Worm (Caenorhabditis elegans): Measurements from ENCODE around the gene ttr-47.

Gene ttr-47

ce11 chrV:8934264-8934663, 11.4 kb downstream of the ttr-47 start (continued):
- peak; percentile 52 for TF ChIP-seq blmp-1 (tag; optimal IDR thresholded peaks at IDR 0.05)
- TF ChIP-seq mab-9 (GFP tag; IDR thresholded peaks at IDR 0.05), result no peak
- TF ChIP-seq unc-86 (tag; optimal IDR thresholded peaks at IDR 0.05), result no peak
- no peak for TF ChIP-seq dsc-1 (tag; optimal IDR thresholded peaks at IDR 0.05)
- TF ChIP-seq elt-2 (tag; optimal IDR thresholded peaks at IDR 0.05), result peak; percentile 4
- TF ChIP-seq zag-1 (tag; optimal IDR thresholded peaks at IDR 0.05), result no peak
- TF ChIP-seq hlh-4 (tag; optimal IDR thresholded peaks at IDR 0.05), result no peak
- no peak for TF ChIP-seq aha-1 (tag; optimal IDR thresholded peaks at IDR 0.05)
- TF ChIP-seq nhr-28 (tag; optimal IDR thresholded peaks at IDR 0.05), result no peak
- no peak for TF ChIP-seq elt-3 (tag; optimal IDR thresholded peaks at IDR 0.05)
- no peak for TF ChIP-seq mdl-1 (tag; optimal IDR thresholded peaks at IDR 0.05)
- TF ChIP-seq ztf-4 (tag; optimal IDR thresholded peaks at IDR 0.05), result no peak
- no peak for TF ChIP-seq ets-5 (GFP tag; IDR thresholded peaks at IDR 0.05)

ce11 chrV:8935104-8935503, 12.2 kb downstream of the ttr-47 start:
- no peak for TF ChIP-seq isw-1 (GFP tag; IDR thresholded peaks at IDR 0.05)
- peak; percentile 17 for TF ChIP-seq unc-130 (tag; optimal IDR thresholded peaks at IDR 0.05)
- TF ChIP-seq lin-35 (GFP tag; optimal IDR thresholded peaks at IDR 0.05), result peak; percentile 8 to 46
- peak; percentile 17 for TF ChIP-seq skn-1 (tag; optimal IDR thresholded peaks at IDR 0.05)
- peak; percentile 73 for TF ChIP-seq blmp-1 (tag; optimal IDR thresholded peaks at IDR 0.05)
- no peak for TF ChIP-seq snpc-4 (tag; optimal IDR thresholded peaks at IDR 0.05)
- TF ChIP-seq nhr-20 (tag; optimal IDR thresholded peaks at IDR 0.05), result peak; percentile 61
- TF ChIP-seq ceh-82 (tag; optimal IDR thresholded peaks at IDR 0.05), result no peak
- no peak for TF ChIP-seq ama-1 (optimal IDR thresholded peaks at IDR 0.05)
- TF ChIP-seq egl-27 (tag; optimal IDR thresholded peaks at IDR 0.05), result no peak
- TF ChIP-seq tbx-2 (tag; optimal IDR thresholded peaks at IDR 0.05), result peak; percentile 21
- TF ChIP-seq lin-14 (GFP tag; optimal IDR thresholded peaks at IDR 0.05), result peak; percentile 63
- TF ChIP-seq nhr-90 (tag; optimal IDR thresholded peaks at IDR 0.05; ENCODE audit: poor library complexity), result no peak
- TF ChIP-seq elt-3 (tag; optimal IDR thresholded peaks at IDR 0.05), result peak in 1 of 6 experiments; percentile 38
- peak; percentile 66 for TF ChIP-seq snu-23 (GFP tag; optimal IDR thresholded peaks at IDR 0.05)
- TF ChIP-seq swsn-7 (tag; optimal IDR thresholded peaks at IDR 0.05), result peak; percentile 22
- TF ChIP-seq nhr-85 (tag), result peak; percentile 92
- TF ChIP-seq unc-62 (GFP tag; optimal IDR thresholded peaks at IDR 0.05), result no peak
- TF ChIP-seq ces-1 (GFP tag; optimal IDR thresholded peaks at IDR 0.05), result no peak
- TF ChIP-seq nhr-77 (tag; optimal IDR thresholded peaks at IDR 0.05), result no peak
- no peak for TF ChIP-seq nhr-47 (tag; optimal IDR thresholded peaks at IDR 0.05)
- TF ChIP-seq mep-1 (tag; optimal IDR thresholded peaks at IDR 0.05), result peak; percentile 34
- no peak for TF ChIP-seq mdl-1 (tag; optimal IDR thresholded peaks at IDR 0.05)
- TF ChIP-seq nhr-71 (tag; optimal IDR thresholded peaks at IDR 0.05), result peak; percentile 57
- TF ChIP-seq C34B4.2 (tag; optimal IDR thresholded peaks at IDR 0.05), result no peak
- no peak for TF ChIP-seq ets-5 (GFP tag; IDR thresholded peaks at IDR 0.05)

ce11 chrV:8936184-8936589, 13.3 kb downstream of the ttr-47 start, which contains the start of gene unc-23:
TSS of gene unc-23 (plus strand) at chrV:8936359.
- no peak for TF ChIP-seq efl-3 (GFP tag; optimal IDR thresholded peaks at IDR 0.05)
- TF ChIP-seq sptf-1 (tag; optimal IDR thresholded peaks at IDR 0.05), result no peak
- TF ChIP-seq lsy-2 (tag; optimal IDR thresholded peaks at IDR 0.05), result peak; percentile 58 to 79
- peak; percentile 9; the same call in 1 of the 2 replicates for TF ChIP-seq isw-1 (GFP tag; IDR thresholded peaks at IDR 0.05)
- TF ChIP-seq lin-14 (GFP tag; optimal IDR thresholded peaks at IDR 0.05), result peak; percentile 94
- TF ChIP-seq mdl-1 (tag; optimal IDR thresholded peaks at IDR 0.05), result peak in 1 of 2 experiments; percentile 83
- TF ChIP-seq mep-1 (tag; optimal IDR thresholded peaks at IDR 0.05), result peak; percentile 90
- TF ChIP-seq ztf-11 (tag; optimal IDR thresholded peaks at IDR 0.05), result no peak
- peak; percentile 71 for TF ChIP-seq grh-1 (GFP tag; IDR thresholded peaks at IDR 0.05)
- peak; percentile 66 to 77 (median 77) for TF ChIP-seq ceh-82 (tag; optimal IDR thresholded peaks at IDR 0.05)
- TF ChIP-seq mab-9 (GFP tag; IDR thresholded peaks at IDR 0.05), result peak; percentile 59; the same call in 1 of the 2 replicates
- no peak for TF ChIP-seq ama-1 (optimal IDR thresholded peaks at IDR 0.05)
- peak; percentile 54 for TF ChIP-seq jun-1 (tag; optimal IDR thresholded peaks at IDR 0.05)
- TF ChIP-seq fkh-10 (GFP tag; optimal IDR thresholded peaks at IDR 0.05), result no peak
- peak; percentile 74 for TF ChIP-seq ztf-4 (tag; optimal IDR thresholded peaks at IDR 0.05)
- no peak for TF ChIP-seq ets-5 (GFP tag; IDR thresholded peaks at IDR 0.05)
- no peak for TF ChIP-seq ceh-63 (GFP tag; optimal IDR thresholded peaks at IDR 0.05)
- no peak for TF ChIP-seq nhr-12 (tag; optimal IDR thresholded peaks at IDR 0.05)
- peak; percentile 76 for TF ChIP-seq lin-13 (GFP tag; optimal IDR thresholded peaks at IDR 0.05)
- no peak for TF ChIP-seq nhr-28 (tag; optimal IDR thresholded peaks at IDR 0.05)
- TF ChIP-seq unc-98 (GFP tag; IDR thresholded peaks at IDR 0.05), result no peak
- TF ChIP-seq F16B12.6 (tag; optimal IDR thresholded peaks at IDR 0.05), result no peak
- TF ChIP-seq tbx-2 (tag; optimal IDR thresholded peaks at IDR 0.05), result peak; percentile 84
- peak in 1 of 2 experiments; percentile 8 for TF ChIP-seq egl-27 (tag; optimal IDR thresholded peaks at IDR 0.05)
- TF ChIP-seq ceh-8 (GFP tag; optimal IDR thresholded peaks at IDR 0.05), result no peak
- peak; percentile 41 for TF ChIP-seq nhr-11 (tag; optimal IDR thresholded peaks at IDR 0.05)
- TF ChIP-seq elt-3 (tag; optimal IDR thresholded peaks at IDR 0.05), result peak in 5 of 6 experiments; percentile 81 to 95 (median 90)

Data from whole organism, L1 larva.